Fruit fly (Drosophila melanogaster): Measurements from ENCODE around the gene Gr64d.

dm6 chr3L:4068368-4068767, 36.5 kb downstream of the Gr64d start:
- TF ChIP-seq pan (optimal IDR thresholded peaks at IDR 0.05) (no peak), CrebA (GFP tag; optimal IDR thresholded peaks at IDR 0.05; ENCODE audit: borderline replicate concordance) (no peak), jim (GFP tag; optimal IDR thresholded peaks at IDR 0.05) (no peak), Hnf4 (GFP tag; optimal IDR thresholded peaks at IDR 0.05) (peak; percentile 83), Dif (GFP tag; optimal IDR thresholded peaks at IDR 0.05; ENCODE audit: partially characterized antibody) (no peak)

Measured in whole organism, wandering third instar larva.